Worm (Caenorhabditis elegans) whole organism, L2 larva: Measurements from ENCODE around the gene W06G6.11.

Experiments
- alr-1 ChIP-seq: fragments of 150-350 bp; optimal IDR thresholded peaks from 2 replicates; lab custom pipeline; 2014; ENCODE audit warnings: missing biosample characterization, missing genetic modification characterization
- lin-39 ChIP-seq: fragments of 150-350 bp; optimal IDR thresholded peaks from 2 replicates; lab custom pipeline; 2014; ENCODE audit warnings: missing biosample characterization, missing genetic modification reagents, missing genetic modification characterization

DNA sequence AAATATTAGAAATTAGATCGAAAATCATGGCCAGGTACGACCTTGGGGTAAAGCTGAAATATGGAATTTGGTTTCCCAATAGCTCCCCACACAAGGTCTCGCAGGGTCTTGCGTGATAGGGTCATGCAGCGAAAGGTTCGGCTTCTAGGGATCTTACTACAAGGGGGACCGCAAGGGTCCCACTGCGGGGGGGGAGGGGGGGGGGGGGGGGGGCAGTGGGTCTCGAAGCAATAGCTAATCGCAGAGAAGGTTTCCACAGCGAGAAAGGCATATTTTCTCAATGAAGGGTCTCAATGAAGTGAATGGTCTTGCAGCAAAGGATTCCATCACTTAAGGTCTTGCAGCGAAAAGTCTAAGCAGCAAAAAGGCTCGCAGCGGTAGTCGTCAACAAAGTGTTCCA, 43.9 kb upstream of the W06G6.11 start:
- TF ChIP-seq alr-1 (tag; lab: Kevin White, UChicago) (no peak), lin-39 (tag; lab: Kevin White, UChicago) (no peak)
